Fruit fly (Drosophila melanogaster) whole organism, prepupa: ENCODE data around the gene CG3348.
A peak's percentile ranks its signal among the peaks of the same experiment; 100 is the strongest.

Experiments used
- CG10631 ChIP-seq: fragments of 200-800 bp; sonication (Bioruptor generic); optimal IDR thresholded peaks from 2 replicates; lab custom pipeline; 2016; ENCODE audit warnings: missing biosample characterization, missing genetic modification characterization
- CG10669 ChIP-seq: fragments of 200-800 bp; sonication (Bioruptor generic); optimal IDR thresholded peaks from 3 replicates; lab custom pipeline; 2018; ENCODE audit warnings: missing biosample characterization, mild to moderate bottlenecking, missing genetic modification characterization, moderate library complexity
- CG11294 ChIP-seq: fragments of 200-800 bp; sonication (Bioruptor generic); IDR thresholded peaks from 2 replicates; pipeline ENCODE4 v1.3.6; 2022; ENCODE audit warnings: missing biosample characterization, missing genetic modification characterization
- CG11762 ChIP-seq: fragments of 200-800 bp; sonication (Bioruptor generic); optimal IDR thresholded peaks from 3 replicates; lab custom pipeline; 2016; ENCODE audit warnings: missing biosample characterization, missing genetic modification characterization; ENCODE audit not compliant: insufficient read depth
- CG11902 ChIP-seq: fragments of 200-800 bp; sonication (Bioruptor generic); optimal IDR thresholded peaks from 3 replicates; lab custom pipeline; 2016; ENCODE audit warnings: missing biosample characterization, missing genetic modification characterization
- CG15336 ChIP-seq: fragments of 200-800 bp; sonication (Bioruptor generic); IDR thresholded peaks from 2 replicates; pipeline ENCODE4 v1.3.6; 2022; ENCODE audit warnings: missing biosample characterization, missing genetic modification characterization
- CG16779 ChIP-seq: fragments of 200-800 bp; sonication (Bioruptor generic); optimal IDR thresholded peaks from 3 replicates; lab custom pipeline; 2017; ENCODE audit warnings: missing biosample characterization, mild to moderate bottlenecking, missing genetic modification characterization
- CG3032 ChIP-seq: fragments of 200-800 bp; optimal IDR thresholded peaks from 2 replicates; lab custom pipeline; 2019; ENCODE audit warnings: missing biosample characterization, mild to moderate bottlenecking, missing genetic modification characterization, moderate library complexity
- CG31627 ChIP-seq: fragments of 200-800 bp; sonication (Bioruptor generic); optimal IDR thresholded peaks from 3 replicates; lab custom pipeline; 2016; ENCODE audit warnings: missing biosample characterization, missing genetic modification characterization
- CG3919 ChIP-seq: fragments of 200-800 bp; sonication (Bioruptor generic); optimal IDR thresholded peaks from 3 replicates; lab custom pipeline; 2016; ENCODE audit warnings: missing biosample characterization, missing genetic modification characterization
- CG4318 ChIP-seq: fragments of 200-800 bp; sonication (Bioruptor generic); optimal IDR thresholded peaks from 3 replicates; lab custom pipeline; 2017; ENCODE audit warnings: missing biosample characterization, mild to moderate bottlenecking, missing genetic modification characterization
- CG6792 ChIP-seq: fragments of 200-800 bp; sonication (Bioruptor generic); optimal IDR thresholded peaks from 3 replicates; lab custom pipeline; 2016; ENCODE audit warnings: missing biosample characterization, missing genetic modification characterization
- CG8119 ChIP-seq: fragments of 200-800 bp; sonication (Bioruptor generic); IDR thresholded peaks from 3 replicates; pipeline ENCODE4 v1.3.6; 2022; ENCODE audit warnings: missing biosample characterization, missing genetic modification characterization
- CG8319 ChIP-seq: fragments of 200-800 bp; sonication (Bioruptor generic); optimal IDR thresholded peaks from 3 replicates; lab custom pipeline; 2016; ENCODE audit warnings: missing biosample characterization, missing genetic modification characterization
- CG8632 ChIP-seq: fragments of 200-800 bp; sonication (Bioruptor generic); optimal IDR thresholded peaks from 3 replicates; lab custom pipeline; 2016; ENCODE audit warnings: missing biosample characterization, missing genetic modification characterization
- CG9139 ChIP-seq: fragments of 200-800 bp; sonication (Bioruptor generic); optimal IDR thresholded peaks from 3 replicates; lab custom pipeline; 2017; ENCODE audit warnings: missing biosample characterization, mild to moderate bottlenecking, missing genetic modification characterization
- Eip75B ChIP-seq: fragments of 200-800 bp; sonication (Bioruptor generic); optimal IDR thresholded peaks from 3 replicates; lab custom pipeline; 2016; ENCODE audit warnings: missing biosample characterization, missing genetic modification characterization
- Eip78C ChIP-seq: fragments of 200-800 bp; sonication (Bioruptor generic); peaks from one replicate; lab custom pipeline; 2016; ENCODE audit warnings: missing biosample characterization, missing genetic modification characterization
- Eip93F ChIP-seq: fragments of 200-800 bp; sonication (Bioruptor generic); optimal IDR thresholded peaks from 2 replicates; lab custom pipeline; 2016; ENCODE audit warnings: missing biosample characterization, mild to moderate bottlenecking, missing genetic modification characterization
- Ets21C ChIP-seq: fragments of 200-800 bp; sonication (Bioruptor generic); optimal IDR thresholded peaks from 3 replicates; lab custom pipeline; 2016; ENCODE audit warnings: missing biosample characterization, missing genetic modification characterization
- Ets96B ChIP-seq: fragments of 200-800 bp; optimal IDR thresholded peaks from 2 replicates; lab custom pipeline; 2019; ENCODE audit warnings: missing biosample characterization, mild to moderate bottlenecking, missing genetic modification characterization, moderate library complexity
- Gug ChIP-seq: fragments of 200-800 bp; sonication (Bioruptor generic); IDR thresholded peaks from 2 replicates; pipeline ENCODE4 v1.3.6; 2022; ENCODE audit warnings: missing biosample characterization, missing genetic modification characterization
- Hr38 ChIP-seq: sonication (Bioruptor generic); optimal IDR thresholded peaks from 2 replicates; lab custom pipeline; 2016; ENCODE audit warnings: missing biosample characterization, missing genetic modification characterization
- Hr4 ChIP-seq: fragments of 200-800 bp; sonication (Bioruptor generic); optimal IDR thresholded peaks from 3 replicates; lab custom pipeline; 2016; ENCODE audit warnings: missing biosample characterization, missing genetic modification characterization
- Lpt ChIP-seq: fragments of 200-800 bp; sonication (Bioruptor generic); optimal IDR thresholded peaks from 3 replicates; lab custom pipeline; 2016; ENCODE audit warnings: missing biosample characterization, missing genetic modification characterization
- OdsH ChIP-seq: fragments of 200-800 bp; sonication (Bioruptor generic); optimal IDR thresholded peaks from 3 replicates; lab custom pipeline; 2016; ENCODE audit warnings: missing biosample characterization, missing genetic modification characterization
- Smox ChIP-seq: fragments of 200-800 bp; sonication (Bioruptor generic); optimal IDR thresholded peaks from 3 replicates; lab custom pipeline; 2016; ENCODE audit warnings: missing biosample characterization, missing genetic modification characterization
- Sox102F ChIP-seq: fragments of 200-800 bp; sonication (Bioruptor generic); optimal IDR thresholded peaks from 2 replicates; lab custom pipeline; 2016; ENCODE audit warnings: missing biosample characterization, mild to moderate bottlenecking, missing genetic modification characterization
- Sox14 ChIP-seq: fragments of 200-800 bp; sonication (Bioruptor generic); optimal IDR thresholded peaks from 3 replicates; lab custom pipeline; 2016; ENCODE audit warnings: missing biosample characterization, missing genetic modification characterization
- Sox15 ChIP-seq: fragments of 200-800 bp; sonication (Bioruptor generic); optimal IDR thresholded peaks from 3 replicates; lab custom pipeline; 2016; ENCODE audit warnings: missing biosample characterization, missing genetic modification characterization
- achi ChIP-seq: fragments of 200-800 bp; sonication (Bioruptor generic); optimal IDR thresholded peaks from 3 replicates; lab custom pipeline; 2016; ENCODE audit warnings: missing biosample characterization, missing genetic modification characterization
- cyc ChIP-seq: fragments of 200-800 bp; sonication (Bioruptor generic); optimal IDR thresholded peaks from 3 replicates; lab custom pipeline; 2016; ENCODE audit warnings: missing biosample characterization, missing genetic modification characterization
- dsx ChIP-seq: fragments of 200-800 bp; optimal IDR thresholded peaks from 3 replicates; lab custom pipeline; 2019; ENCODE audit warnings: missing biosample characterization, mild to moderate bottlenecking, missing genetic modification characterization, moderate library complexity; ENCODE audit not compliant: poor library complexity, severe bottlenecking
- eg ChIP-seq: fragments of 200-800 bp; sonication (Bioruptor generic); IDR thresholded peaks from 3 replicates; pipeline ENCODE4 v1.3.6; 2022; ENCODE audit warnings: missing biosample characterization, missing genetic modification characterization
- esn ChIP-seq: fragments of 200-800 bp; sonication (Bioruptor generic); optimal IDR thresholded peaks from 2 replicates; lab custom pipeline; 2016; ENCODE audit warnings: missing biosample characterization, mild to moderate bottlenecking, missing genetic modification characterization, moderate library complexity
- fd59A ChIP-seq: fragments of 200-800 bp; sonication (Bioruptor generic); optimal IDR thresholded peaks from 2 replicates; lab custom pipeline; 2017; ENCODE audit warnings: missing biosample characterization, mild to moderate bottlenecking, missing genetic modification characterization, missing genetic modification reagents
- fd85E ChIP-seq: fragments of 200-800 bp; sonication (Bioruptor generic); optimal IDR thresholded peaks from 3 replicates; lab custom pipeline; 2016; ENCODE audit warnings: missing biosample characterization, missing genetic modification characterization
- net ChIP-seq: fragments of 200-800 bp; sonication (Bioruptor generic); optimal IDR thresholded peaks from 3 replicates; lab custom pipeline; 2016; ENCODE audit warnings: missing biosample characterization, missing genetic modification characterization
- pdm3 ChIP-seq: fragments of 200-800 bp; sonication (Bioruptor generic); optimal IDR thresholded peaks from 3 replicates; lab custom pipeline; 2016; ENCODE audit warnings: missing biosample characterization, missing genetic modification characterization
- salr ChIP-seq, 2 experiments: fragments of 200-800 bp; sonication (Bioruptor generic); optimal IDR thresholded peaks; 3 replicates each; lab custom pipeline; 2016 to 2018; ENCODE audit warnings: missing biosample characterization in 2 of 2, missing genetic modification characterization in 2 of 2, mild to moderate bottlenecking in 1 of 2
- spab ChIP-seq: fragments of 200-800 bp; sonication (Bioruptor generic); optimal IDR thresholded peaks from 2 replicates; lab custom pipeline; 2017; ENCODE audit warnings: missing biosample characterization, mild to moderate bottlenecking, missing genetic modification characterization, missing genetic modification reagents
- svp ChIP-seq: fragments of 200-800 bp; sonication (Bioruptor generic); peaks from one replicate; lab custom pipeline; 2016; ENCODE audit warnings: missing biosample characterization, missing genetic modification characterization

Gene CG3348

dm6 chr3R:27253136-27253920 is 38.7 kb downstream of the CG3348 start, which contains the start of gene pll (continued):
- TF ChIP-seq Eip93F (GFP tag; lab: Kevin White, UChicago), result peak; percentile 58
- peak; percentile 73 for TF ChIP-seq Ets96B (tag; lab: Kevin White, UChicago)
- peak; percentile 65 for TF ChIP-seq dsx (GFP tag; lab: Kevin White, UChicago)
- peak; percentile 83 for TF ChIP-seq Sox14 (GFP tag; lab: Kevin White, UChicago)
- TF ChIP-seq pdm3, result no peak
- TF ChIP-seq cyc (GFP tag; lab: Kevin White, UChicago), result peak; percentile 82
- peak; percentile 74 for TF ChIP-seq Gug (GFP tag; lab: Robert Waterston, UW)
- peak; percentile 57 for TF ChIP-seq CG11762 (GFP tag; lab: Kevin White, UChicago)
- no peak for TF ChIP-seq Sox102F (GFP tag; lab: Kevin White, UChicago)

dm6 chr3R:27250907-27251306 is 41.1 kb downstream of the CG3348 start, which contains the start of the genes TTLL6B and TfIIA-L:
Gene TTLL6B, minus strand, starts transcription at chr3R:27251007.
Gene TfIIA-L, plus strand, starts transcription at chr3R:27251112.
- TF ChIP-seq Eip93F (GFP tag; lab: Kevin White, UChicago), result no peak
- TF ChIP-seq cyc (GFP tag; lab: Kevin White, UChicago), result no peak
- no peak for TF ChIP-seq CG9139 (GFP tag; lab: Kevin White, UChicago)
- TF ChIP-seq spab (GFP tag; lab: Kevin White, UChicago), result no peak
- TF ChIP-seq Smox (GFP tag; lab: Kevin White, UChicago), result no peak
- TF ChIP-seq svp (GFP tag; lab: Kevin White, UChicago), result no peak
- no peak for TF ChIP-seq Eip78C (GFP tag; lab: Kevin White, UChicago)
- TF ChIP-seq esn (GFP tag; lab: Kevin White, UChicago), result no peak
- no peak for TF ChIP-seq CG8119 (GFP tag; lab: Robert Waterston, UW)
- TF ChIP-seq CG15336 (GFP tag; lab: Robert Waterston, UW), result no peak
- no peak for TF ChIP-seq CG8319 (GFP tag; lab: Kevin White, UChicago)
- no peak for TF ChIP-seq CG11902
- TF ChIP-seq Sox15, result no peak

dm6 chr3R:27247892-27248291 is 44.1 kb downstream of the CG3348 start, which contains the start of gene CG5984:
Gene CG5984, minus strand, starts transcription at chr3R:27247992.
- TF ChIP-seq CG8319 (GFP tag; lab: Kevin White, UChicago), result no peak
- TF ChIP-seq Eip75B (GFP tag; lab: Kevin White, UChicago), result no peak
- TF ChIP-seq svp (GFP tag; lab: Kevin White, UChicago), result peak; percentile 17
- TF ChIP-seq CG8632 (GFP tag; lab: Kevin White, UChicago), result no peak

dm6 chr3R:27246264-27246663 is 45.7 kb downstream of the CG3348 start:
- TF ChIP-seq eg (GFP tag; lab: Robert Waterston, UW), result peak; percentile 73
- peak; percentile 31 for TF ChIP-seq Lpt (GFP tag; lab: Kevin White, UChicago)
- peak; percentile 25 for TF ChIP-seq CG6792 (GFP tag; lab: Kevin White, UChicago)
- peak; percentile 49 for TF ChIP-seq CG9139 (GFP tag; lab: Kevin White, UChicago)
- peak; percentile 42 for TF ChIP-seq esn (GFP tag; lab: Kevin White, UChicago)
- peak; percentile 45 for TF ChIP-seq fd59A (GFP tag; lab: Kevin White, UChicago)
- TF ChIP-seq CG10631 (GFP tag; lab: Kevin White, UChicago), result peak; percentile 62
- peak; percentile 63 for TF ChIP-seq svp (GFP tag; lab: Kevin White, UChicago)
- TF ChIP-seq CG11762 (GFP tag; lab: Kevin White, UChicago), result peak; percentile 39
- TF ChIP-seq CG3032, result peak; percentile 82
- TF ChIP-seq CG11294, result peak; percentile 12; the same call in 1 of the 2 replicates
- TF ChIP-seq salr (GFP tag; optimal IDR thresholded peaks at IDR 0.05; lab: Kevin White, UChicago), result peak in 1 of 2 experiments; percentile 75
- TF ChIP-seq CG10669 (GFP tag; lab: Kevin White, UChicago), result peak; percentile 48
- peak; percentile 54 for TF ChIP-seq CG3919 (GFP tag; lab: Kevin White, UChicago)
- TF ChIP-seq CG8319 (GFP tag; lab: Kevin White, UChicago), result no peak
- peak; percentile 40 for TF ChIP-seq pdm3
- no peak for TF ChIP-seq Eip93F (GFP tag; lab: Kevin White, UChicago)
- peak; percentile 51 for TF ChIP-seq CG8632 (GFP tag; lab: Kevin White, UChicago)
- TF ChIP-seq Hr38 (GFP tag; lab: Kevin White, UChicago), result no peak
- TF ChIP-seq net (GFP tag; lab: Kevin White, UChicago), result peak; percentile 65
- no peak for TF ChIP-seq Ets21C (GFP tag; lab: Kevin White, UChicago)
- no peak for TF ChIP-seq fd85E (GFP tag; lab: Kevin White, UChicago)
- no peak for TF ChIP-seq CG4318 (GFP tag; lab: Kevin White, UChicago)
- peak; percentile 68 for TF ChIP-seq achi (GFP tag; lab: Kevin White, UChicago)
- TF ChIP-seq Smox (GFP tag; lab: Kevin White, UChicago), result no peak
- TF ChIP-seq Ets96B (tag; lab: Kevin White, UChicago), result peak; percentile 82
- peak; percentile 15 for TF ChIP-seq CG16779
- peak; percentile 87 for TF ChIP-seq dsx (GFP tag; lab: Kevin White, UChicago)
- no peak for TF ChIP-seq CG31627 (GFP tag; lab: Kevin White, UChicago)
- peak; percentile 44 for TF ChIP-seq Hr4
- peak; percentile 54 for TF ChIP-seq OdsH (GFP tag; lab: Kevin White, UChicago)
